Fruit fly (Drosophila melanogaster) whole organism, embryonic: ENCODE data around the gene Vti1a.
A peak's percentile ranks its signal among the peaks of the same experiment; 100 is the strongest.

Experiments
- Aef1 ChIP-seq: fragments of 200-800 bp; sonication (Bioruptor generic); IDR thresholded peaks from 3 replicates; pipeline ENCODE4 v1.3.6; 2022; ENCODE audit warnings: missing biosample characterization, missing genetic modification characterization
- B-H2 ChIP-seq: fragments of 200-800 bp; sonication (Bioruptor generic); optimal IDR thresholded peaks from 2 replicates; lab custom pipeline; 2018; ENCODE audit warnings: missing biosample characterization, mild to moderate bottlenecking, missing genetic modification characterization
- CG1024 ChIP-seq: fragments of 200-800 bp; sonication (Bioruptor generic); IDR thresholded peaks from 2 replicates; pipeline ENCODE4 v1.3.6; 2022; ENCODE audit warnings: missing biosample characterization, missing genetic modification characterization
- CG12104 ChIP-seq: fragments of 200-800 bp; sonication (Bioruptor generic); optimal IDR thresholded peaks from 3 replicates; lab custom pipeline; 2016; ENCODE audit warnings: missing biosample characterization, missing genetic modification characterization
- CG15514 ChIP-seq: fragments of 200-800 bp; sonication (Bioruptor generic); optimal IDR thresholded peaks from 3 replicates; lab custom pipeline; 2017; ENCODE audit warnings: missing biosample characterization, missing genetic modification characterization, mild to moderate bottlenecking, moderate library complexity, missing genetic modification reagents
- CG1603 ChIP-seq: fragments of 200-800 bp; sonication (Bioruptor generic); optimal IDR thresholded peaks from 2 replicates; lab custom pipeline; 2019; ENCODE audit warnings: missing biosample characterization, mild to moderate bottlenecking, missing genetic modification characterization, moderate library complexity
- CG17385 ChIP-seq: fragments of 200-800 bp; sonication (Bioruptor generic); optimal IDR thresholded peaks from 3 replicates; lab custom pipeline; 2018; ENCODE audit warnings: missing biosample characterization, mild to moderate bottlenecking, missing genetic modification characterization
- CG17568 ChIP-seq: fragments of 200-800 bp; sonication (Bioruptor generic); optimal IDR thresholded peaks from 2 replicates; lab custom pipeline; 2018; ENCODE audit warnings: missing biosample characterization, mild to moderate bottlenecking, missing genetic modification characterization, moderate library complexity
- CG18619 ChIP-seq: fragments of 200-800 bp; sonication (Bioruptor generic); optimal IDR thresholded peaks from 3 replicates; lab custom pipeline; 2017; ENCODE audit warnings: missing biosample characterization, mild to moderate bottlenecking, missing genetic modification characterization
- CG2202 ChIP-seq: fragments of 200-800 bp; sonication (Bioruptor generic); optimal IDR thresholded peaks from 2 replicates; lab custom pipeline; 2018; ENCODE audit warnings: missing biosample characterization, mild to moderate bottlenecking, missing genetic modification characterization
- CG2712 ChIP-seq: fragments of 200-800 bp; optimal IDR thresholded peaks from 3 replicates; lab custom pipeline; 2019; ENCODE audit warnings: missing biosample characterization, mild to moderate bottlenecking, missing genetic modification characterization, moderate library complexity
- CG31224 ChIP-seq: fragments of 200-800 bp; sonication (Bioruptor generic); IDR thresholded peaks from 2 replicates; pipeline ENCODE4 v1.3.6; 2022; ENCODE audit warnings: missing biosample characterization, missing genetic modification characterization
- CG34376 ChIP-seq: fragments of 200-800 bp; sonication (Bioruptor generic); optimal IDR thresholded peaks from 2 replicates; lab custom pipeline; 2018; ENCODE audit warnings: missing biosample characterization, mild to moderate bottlenecking, missing genetic modification characterization
- CG6791 ChIP-seq: fragments of 200-800 bp; sonication (Bioruptor generic); IDR thresholded peaks from 3 replicates; pipeline ENCODE4 v1.3.6; 2022; ENCODE audit warnings: missing biosample characterization, missing genetic modification characterization; ENCODE audit not compliant: partially characterized antibody
- D19A ChIP-seq: fragments of 200-800 bp; optimal IDR thresholded peaks from 3 replicates; lab custom pipeline; 2019; ENCODE audit warnings: missing biosample characterization, mild to moderate bottlenecking, missing genetic modification characterization, moderate library complexity
- D19B ChIP-seq: fragments of 200-800 bp; sonication (Bioruptor generic); optimal IDR thresholded peaks from 2 replicates; lab custom pipeline; 2017; ENCODE audit warnings: missing biosample characterization, mild to moderate bottlenecking, missing genetic modification characterization
- E2f2 ChIP-seq: fragments of 200-800 bp; sonication (Bioruptor generic); IDR thresholded peaks from 2 replicates; pipeline ENCODE4 v1.3.6; 2022; ENCODE audit warnings: missing biosample characterization, missing genetic modification characterization
- Ets65A ChIP-seq: fragments of 200-800 bp; sonication (Bioruptor generic); peaks from one replicate; lab custom pipeline; 2016; ENCODE audit warnings: missing biosample characterization, missing genetic modification characterization
- Gug ChIP-seq: fragments of 200-800 bp; sonication (Bioruptor generic); IDR thresholded peaks from 4 replicates; pipeline ENCODE4 v1.3.6; 2022; ENCODE audit warnings: missing biosample characterization, missing genetic modification characterization
- HHEX ChIP-seq: fragments of 200-800 bp; sonication (Bioruptor generic); optimal IDR thresholded peaks from 3 replicates; lab custom pipeline; 2017; ENCODE audit warnings: missing biosample characterization, mild to moderate bottlenecking, missing genetic modification characterization, missing genetic modification reagents
- Lim3 ChIP-seq: fragments of 200-800 bp; sonication (Bioruptor generic); IDR thresholded peaks from 2 replicates; pipeline ENCODE4 v1.3.6; 2022; ENCODE audit warnings: missing biosample characterization, missing genetic modification characterization
- Lpt ChIP-seq: fragments of >200 bp; optimal IDR thresholded peaks from 2 replicates; lab custom pipeline; 2018; ENCODE audit warnings: missing biosample characterization, missing genetic modification characterization
- Mrtf ChIP-seq: fragments of 200-800 bp; sonication (Bioruptor generic); IDR thresholded peaks from 3 replicates; pipeline ENCODE4 v1.3.6; 2022; ENCODE audit warnings: missing biosample characterization, missing genetic modification characterization
- Opbp ChIP-seq: fragments of 200-800 bp; sonication (Bioruptor generic); IDR thresholded peaks from 3 replicates; pipeline ENCODE4 v1.3.6; 2022; ENCODE audit warnings: missing biosample characterization, missing genetic modification characterization; ENCODE audit not compliant: partially characterized antibody
- Poxn ChIP-seq: fragments of 200-800 bp; sonication (Bioruptor generic); IDR thresholded peaks from 2 replicates; pipeline ENCODE4 v1.3.6; 2022; ENCODE audit warnings: missing biosample characterization, missing genetic modification characterization
- Sry-β ChIP-seq: fragments of 200-800 bp; sonication (Bioruptor generic); optimal IDR thresholded peaks from 2 replicates; lab custom pipeline; 2018; ENCODE audit warnings: missing biosample characterization, mild to moderate bottlenecking, missing genetic modification characterization, moderate library complexity
- Usf ChIP-seq: fragments of 200-800 bp; sonication (Bioruptor generic); optimal IDR thresholded peaks from 2 replicates; lab custom pipeline; 2017; ENCODE audit warnings: missing genotype, missing biosample characterization, missing genetic modification characterization
- ab ChIP-seq: fragments of 200-800 bp; sonication (Bioruptor generic); optimal IDR thresholded peaks from 2 replicates; lab custom pipeline; 2016; ENCODE audit warnings: missing biosample characterization, missing genetic modification characterization
- caup ChIP-seq: fragments of 200-800 bp; sonication (Bioruptor generic); optimal IDR thresholded peaks from 3 replicates; lab custom pipeline; 2017; ENCODE audit warnings: missing biosample characterization, mild to moderate bottlenecking, missing genetic modification characterization, moderate library complexity; ENCODE audit not compliant: severe bottlenecking
- en ChIP-seq: fragments of 200-800 bp; sonication (Bioruptor generic); optimal IDR thresholded peaks from 2 replicates; lab custom pipeline; 2016; ENCODE audit warnings: missing biosample characterization, missing genetic modification characterization
- gfzf ChIP-seq: fragments of 200-800 bp; sonication (Bioruptor generic); optimal IDR thresholded peaks from 2 replicates; lab custom pipeline; 2016; ENCODE audit warnings: missing biosample characterization, mild to moderate bottlenecking, missing genetic modification characterization, moderate library complexity
- gro ChIP-seq: fragments of 200-800 bp; sonication (Bioruptor generic); optimal IDR thresholded peaks from 2 replicates; lab custom pipeline; 2016; ENCODE audit warnings: missing biosample characterization, missing genetic modification characterization
- her ChIP-seq: fragments of 200-800 bp; sonication (Bioruptor generic); optimal IDR thresholded peaks from 2 replicates; lab custom pipeline; 2016; ENCODE audit warnings: missing biosample characterization, missing genetic modification characterization
- insv ChIP-seq, 2 experiments: fragments of 200-800 bp; sonication (Bioruptor generic); optimal IDR thresholded peaks; 3 replicates each; lab custom pipeline; 2016 to 2018; ENCODE audit warnings: missing biosample characterization in 2 of 2, missing genetic modification characterization in 2 of 2
- ken ChIP-seq: fragments of 200-800 bp; sonication (Bioruptor generic); IDR thresholded peaks from 3 replicates; pipeline ENCODE4 v1.3.6; 2022; ENCODE audit warnings: missing biosample characterization, missing genetic modification characterization
- lbe ChIP-seq: fragments of 200-800 bp; sonication (Bioruptor generic); optimal IDR thresholded peaks from 2 replicates; lab custom pipeline; 2016; ENCODE audit warnings: missing biosample characterization, mild to moderate bottlenecking, missing genetic modification characterization
- lmd ChIP-seq: fragments of 200-800 bp; sonication (Bioruptor generic); IDR thresholded peaks from 2 replicates; pipeline ENCODE4 v1.3.6; 2022; ENCODE audit warnings: missing biosample characterization, missing genetic modification characterization
- nau ChIP-seq: fragments of 200-800 bp; sonication (Bioruptor generic); optimal IDR thresholded peaks from 3 replicates; lab custom pipeline; 2017; ENCODE audit warnings: missing biosample characterization, mild to moderate bottlenecking, missing genetic modification characterization, missing genetic modification reagents
- pan ChIP-seq, 4 experiments: fragments of >200 bp in 3 of 4; fragments of 200-800 bp in 1 of 4; sonication (Bioruptor generic) in 1 of 4; optimal IDR thresholded peaks in 3 of 4; IDR thresholded peaks in 1 of 4; 2 replicates each; pipeline versions ENCODE4 v1.3.6 to Lab custom; 2017 to 2022; ENCODE audit warnings: missing biosample characterization in 2 of 4, missing genetic modification characterization in 2 of 4, mixed read lengths in 1 of 4
- peb ChIP-seq: fragments of 200-800 bp; sonication (Bioruptor generic); IDR thresholded peaks from 2 replicates; pipeline ENCODE4 v1.3.6; 2022; ENCODE audit warnings: missing biosample characterization, missing genetic modification characterization
- ro ChIP-seq: fragments of 200-800 bp; sonication (Bioruptor generic); IDR thresholded peaks from 2 replicates; pipeline ENCODE4 v1.3.6; 2022; ENCODE audit warnings: missing biosample characterization, missing genetic modification characterization
- tin ChIP-seq: fragments of 200-800 bp; sonication (Bioruptor generic); optimal IDR thresholded peaks from 3 replicates; lab custom pipeline; 2016; ENCODE audit warnings: missing biosample characterization, missing genetic modification characterization
- tll ChIP-seq, 2 experiments: fragments of 200-800 bp in 1 of 2; fragments of >200 bp in 1 of 2; sonication (Bioruptor generic) in 1 of 2; optimal IDR thresholded peaks; 2 replicates each; lab custom pipeline; 2017 to 2019; ENCODE audit warnings: missing biosample characterization in 2 of 2, missing genetic modification characterization in 2 of 2, mild to moderate bottlenecking in 1 of 2, moderate library complexity in 1 of 2
- trh ChIP-seq: fragments of 200-800 bp; sonication (Bioruptor generic); optimal IDR thresholded peaks from 2 replicates; lab custom pipeline; 2016; ENCODE audit warnings: missing biosample characterization, missing genetic modification characterization
- vnd ChIP-seq: fragments of 200-800 bp; sonication (Bioruptor generic); IDR thresholded peaks from 3 replicates; pipeline ENCODE4 v1.3.6; 2022; ENCODE audit warnings: missing biosample characterization, missing genetic modification characterization; ENCODE audit not compliant: partially characterized antibody
- vvl ChIP-seq: fragments of 200-800 bp; sonication (Bioruptor generic); IDR thresholded peaks from 2 replicates; pipeline ENCODE4 v1.3.6; 2022; ENCODE audit warnings: missing biosample characterization, missing genetic modification characterization
- wor ChIP-seq: fragments of 200-800 bp; sonication (Bioruptor generic); IDR thresholded peaks from 2 replicates; pipeline ENCODE4 v1.3.6; 2022; ENCODE audit warnings: missing biosample characterization, missing genetic modification characterization
- z ChIP-seq: fragments of 200-800 bp; sonication (Bioruptor generic); IDR thresholded peaks from 3 replicates; pipeline ENCODE4 v1.3.6; 2022; ENCODE audit warnings: missing biosample characterization, missing genetic modification characterization

Gene Vti1a

DNA sequence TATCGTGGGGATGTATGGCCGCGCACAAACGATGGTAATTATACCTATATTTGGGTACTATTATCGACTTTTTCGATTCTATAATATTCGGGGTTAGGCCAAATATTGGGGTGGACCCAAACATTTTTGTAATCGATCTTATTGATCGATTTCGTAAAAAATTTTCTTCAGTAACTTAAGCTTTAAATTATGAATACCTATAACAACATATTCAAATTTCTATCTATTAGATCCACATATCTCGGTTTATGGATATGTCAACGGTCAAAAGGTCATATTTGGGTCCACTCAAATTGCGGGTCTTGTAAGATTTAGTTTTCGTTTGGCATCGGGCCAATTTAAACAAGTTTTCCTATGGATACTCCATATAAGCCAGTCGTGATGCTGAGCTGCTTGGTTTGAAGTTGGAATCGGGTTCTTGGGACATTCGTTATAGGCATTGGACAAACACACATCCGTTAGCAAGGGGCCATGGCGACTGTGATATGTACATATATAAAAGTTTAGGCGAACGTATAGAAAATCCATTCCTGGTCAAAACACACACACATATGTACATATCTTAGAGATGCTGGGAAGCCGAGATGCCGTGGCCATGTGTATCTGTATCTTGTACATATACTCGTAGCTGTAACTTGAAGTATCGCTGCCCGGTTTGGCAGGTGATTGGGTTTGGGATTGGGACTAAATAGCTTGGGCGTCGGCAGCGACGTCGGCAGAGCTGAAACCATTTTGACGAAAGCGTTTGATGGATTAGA lies 7.6 kb upstream of the Vti1a start:
- TF ChIP-seq Sry-β (GFP tag; lab: Kevin White, UChicago), result no peak
- TF ChIP-seq CG2202, result peak; percentile 35
- no peak for TF ChIP-seq tll (GFP tag; optimal IDR thresholded peaks at IDR 0.05; lab: Kevin White, UChicago)
- TF ChIP-seq trh (GFP tag; lab: Kevin White, UChicago), result no peak
- no peak for TF ChIP-seq Ets65A (GFP tag; lab: Kevin White, UChicago)
- TF ChIP-seq CG17568 (GFP tag; lab: Kevin White, UChicago), result peak; percentile 70
- TF ChIP-seq CG1024 (GFP tag; lab: Robert Waterston, UW), result no peak
- TF ChIP-seq Usf (GFP tag; lab: Kevin White, UChicago), result no peak
- no peak for TF ChIP-seq Poxn (GFP tag; lab: Robert Waterston, UW)
- TF ChIP-seq wor (GFP tag; lab: Robert Waterston, UW), result no peak
- TF ChIP-seq lbe, result no peak
- TF ChIP-seq CG31224, result no peak
- no peak for TF ChIP-seq insv (GFP tag; optimal IDR thresholded peaks at IDR 0.05; lab: Kevin White, UChicago)
- no peak for TF ChIP-seq Mrtf
- TF ChIP-seq ro, result no peak
- TF ChIP-seq CG1603 (tag; lab: Kevin White, UChicago), result peak; percentile 47
- TF ChIP-seq CG34376 (GFP tag; lab: Kevin White, UChicago), result no peak
- TF ChIP-seq tin (GFP tag; lab: Kevin White, UChicago), result peak; percentile 38
- peak; percentile 41 for TF ChIP-seq B-H2
- TF ChIP-seq caup, result peak; percentile 61
- TF ChIP-seq en (GFP tag; lab: Kevin White, UChicago), result peak; percentile 49
- TF ChIP-seq CG2712 (tag; lab: Kevin White, UChicago), result peak; percentile 69
- peak; percentile 58 for TF ChIP-seq D19A (tag; lab: Kevin White, UChicago)
- TF ChIP-seq nau (GFP tag; lab: Kevin White, UChicago), result peak; percentile 74
- peak; percentile 65 for TF ChIP-seq CG17385 (GFP tag; lab: Kevin White, UChicago)
- peak; percentile 73 for TF ChIP-seq gro (GFP tag; lab: Kevin White, UChicago)
- TF ChIP-seq Lim3, result no peak
- TF ChIP-seq CG18619 (GFP tag; lab: Kevin White, UChicago), result peak; percentile 4
- no peak for TF ChIP-seq Opbp (GFP tag; lab: Robert Waterston, UW)
- TF ChIP-seq CG12104 (GFP tag; lab: Kevin White, UChicago), result peak; percentile 26
- TF ChIP-seq CG15514 (GFP tag; lab: Kevin White, UChicago), result peak; percentile 50
- TF ChIP-seq peb (GFP tag; lab: Robert Waterston, UW), result no peak
- peak; percentile 61 for TF ChIP-seq HHEX (GFP tag; lab: Kevin White, UChicago)
- peak; percentile 31; the same call in 1 of the 2 replicates for TF ChIP-seq E2f2 (GFP tag; lab: Robert Waterston, UW)
- TF ChIP-seq D19B, result peak; percentile 49
- no peak for TF ChIP-seq ab
- TF ChIP-seq pan (optimal IDR thresholded peaks at IDR 0.05; lab: Kevin White, UChicago), result no peak
- peak in 1 of 2 experiments; percentile 53 for TF ChIP-seq pan (GFP tag; optimal IDR thresholded peaks at IDR 0.05 in 1 of 2, IDR thresholded peaks at IDR 0.05 in 1 of 2)
- TF ChIP-seq gfzf (GFP tag; lab: Kevin White, UChicago), result no peak
- no peak for TF ChIP-seq Aef1 (GFP tag; lab: Robert Waterston, UW)
- TF ChIP-seq Gug, result no peak
- peak; percentile 77 for TF ChIP-seq vvl (GFP tag; lab: Robert Waterston, UW)
- no peak for TF ChIP-seq z
- peak; percentile 57 for TF ChIP-seq her (GFP tag; lab: Kevin White, UChicago)
- TF ChIP-seq vnd, result no peak
- TF ChIP-seq Lpt (GFP tag; lab: Kevin White, UChicago), result no peak
- peak; percentile 40; the same call in 1 of the 2 replicates for TF ChIP-seq lmd (GFP tag; lab: Robert Waterston, UW)
- 0 out of 3 replicates have a peak, but pooled peaks have one; percentile 16 for TF ChIP-seq CG6791 (GFP tag; lab: Robert Waterston, UW)
- no peak for TF ChIP-seq ken (GFP tag; lab: Robert Waterston, UW)
